Fruit fly (Drosophila melanogaster): Measurements from ENCODE around the gene UbcE2M.

Gene UbcE2M

dm6 chr3L:8219687-8220086 is 21.9 kb upstream of the UbcE2M start:
- TF ChIP-seq CG1620 (GFP tag; optimal IDR thresholded peaks at IDR 0.05): no peak
- no peak for TF ChIP-seq CG11617 (GFP tag; optimal IDR thresholded peaks at IDR 0.05)
- TF ChIP-seq Clk (GFP tag; optimal IDR thresholded peaks at IDR 0.05): no peak
- TF ChIP-seq CG33017 (tag; optimal IDR thresholded peaks at IDR 0.05): no peak
- TF ChIP-seq CG7045 (GFP tag; optimal IDR thresholded peaks at IDR 0.05): no peak
- TF ChIP-seq kay (GFP tag; ENCODE audit: borderline replicate concordance): no peak
- no peak for TF ChIP-seq toe (GFP tag; optimal IDR thresholded peaks at IDR 0.05)
- no peak for TF ChIP-seq Mnt (GFP tag; optimal IDR thresholded peaks at IDR 0.05)
- no peak for TF ChIP-seq CG5204 (GFP tag; optimal IDR thresholded peaks at IDR 0.05)

dm6 chr3L:8218883-8219282 is 21.1 kb upstream of the UbcE2M start, which contains the start of gene CG13674:
TSS of gene CG13674 (minus strand) at chr3L:8218983.
- TF ChIP-seq CG12768 (GFP tag; optimal IDR thresholded peaks at IDR 0.05) (no peak), ovo (GFP tag; optimal IDR thresholded peaks at IDR 0.05) (no peak), Clk (GFP tag; optimal IDR thresholded peaks at IDR 0.05) (no peak), cnc (optimal IDR thresholded peaks at IDR 0.05) (no peak), CG33017 (tag; optimal IDR thresholded peaks at IDR 0.05) (no peak), CG11617 (GFP tag; optimal IDR thresholded peaks at IDR 0.05) (no peak), Hr96 (GFP tag; optimal IDR thresholded peaks at IDR 0.05) (no peak), CG5204 (GFP tag; optimal IDR thresholded peaks at IDR 0.05) (no peak), pad (GFP tag; optimal IDR thresholded peaks at IDR 0.05) (no peak), toe (GFP tag; optimal IDR thresholded peaks at IDR 0.05) (no peak), CG14711 (tag; optimal IDR thresholded peaks at IDR 0.05) (no peak), CG1620 (GFP tag; optimal IDR thresholded peaks at IDR 0.05) (no peak), CG7101 (tag; optimal IDR thresholded peaks at IDR 0.05) (no peak), Crg-1 (GFP tag; optimal IDR thresholded peaks at IDR 0.05) (no peak), Mnt (GFP tag; optimal IDR thresholded peaks at IDR 0.05) (no peak), tj (GFP tag; optimal IDR thresholded peaks at IDR 0.05) (no peak), cic (GFP tag; optimal IDR thresholded peaks at IDR 0.05) (no peak), CG7045 (GFP tag; optimal IDR thresholded peaks at IDR 0.05) (no peak), bab1 (GFP tag; optimal IDR thresholded peaks at IDR 0.05) (no peak), kay (GFP tag; ENCODE audit: borderline replicate concordance) (no peak)

dm6 chr3L:8214980-8215379 is 17.2 kb upstream of the UbcE2M start, which contains the start of gene CG8012:
TSS of gene CG8012 (plus strand) at chr3L:8215280.
- TF ChIP-seq toe (GFP tag; optimal IDR thresholded peaks at IDR 0.05) (no peak), tj (GFP tag; optimal IDR thresholded peaks at IDR 0.05) (no peak), CG14711 (tag; optimal IDR thresholded peaks at IDR 0.05) (no peak), CG11617 (GFP tag; optimal IDR thresholded peaks at IDR 0.05) (no peak), Clk (GFP tag; optimal IDR thresholded peaks at IDR 0.05) (no peak), CG33017 (tag; optimal IDR thresholded peaks at IDR 0.05) (no peak), bab1 (GFP tag; optimal IDR thresholded peaks at IDR 0.05) (no peak), CG7045 (GFP tag; optimal IDR thresholded peaks at IDR 0.05) (no peak), cnc (optimal IDR thresholded peaks at IDR 0.05) (no peak), Hr96 (GFP tag; optimal IDR thresholded peaks at IDR 0.05) (no peak), CG5204 (GFP tag; optimal IDR thresholded peaks at IDR 0.05) (no peak), CG12768 (GFP tag; optimal IDR thresholded peaks at IDR 0.05) (no peak), Mnt (GFP tag; optimal IDR thresholded peaks at IDR 0.05) (no peak)

- TF ChIP-seq cnc (optimal IDR thresholded peaks at IDR 0.05): no peak
- no peak for TF ChIP-seq cic (GFP tag; optimal IDR thresholded peaks at IDR 0.05)
- no peak for TF ChIP-seq CG33017 (tag; optimal IDR thresholded peaks at IDR 0.05)
- TF ChIP-seq Hr96 (GFP tag; optimal IDR thresholded peaks at IDR 0.05): no peak
- no peak for TF ChIP-seq CG12768 (GFP tag; optimal IDR thresholded peaks at IDR 0.05)
- no peak for TF ChIP-seq Clk (GFP tag; optimal IDR thresholded peaks at IDR 0.05)
- TF ChIP-seq tj (GFP tag; optimal IDR thresholded peaks at IDR 0.05): no peak
- no peak for TF ChIP-seq Crg-1 (GFP tag; optimal IDR thresholded peaks at IDR 0.05)
- no peak for TF ChIP-seq CG7101 (tag; optimal IDR thresholded peaks at IDR 0.05)
- TF ChIP-seq pad (GFP tag; optimal IDR thresholded peaks at IDR 0.05): no peak
- no peak for TF ChIP-seq CG5204 (GFP tag; optimal IDR thresholded peaks at IDR 0.05)
- TF ChIP-seq CG7045 (GFP tag; optimal IDR thresholded peaks at IDR 0.05): no peak
- no peak for TF ChIP-seq CG14711 (tag; optimal IDR thresholded peaks at IDR 0.05)
- TF ChIP-seq CG11617 (GFP tag; optimal IDR thresholded peaks at IDR 0.05): no peak
- TF ChIP-seq ovo (GFP tag; optimal IDR thresholded peaks at IDR 0.05): no peak
- TF ChIP-seq kay (GFP tag; ENCODE audit: borderline replicate concordance): no peak
- TF ChIP-seq Mnt (GFP tag; optimal IDR thresholded peaks at IDR 0.05): no peak
- no peak for TF ChIP-seq toe (GFP tag; optimal IDR thresholded peaks at IDR 0.05)
- no peak for TF ChIP-seq CG1620 (GFP tag; optimal IDR thresholded peaks at IDR 0.05)
Observed at dm6 chr3L:8211590-8211989, 13.8 kb upstream of the UbcE2M start, which contains the start of gene CG8006. TSS of gene CG8006 (plus strand) at chr3L:8211890.

- no peak for TF ChIP-seq Hr96 (GFP tag; optimal IDR thresholded peaks at IDR 0.05)
- TF ChIP-seq CG14711 (tag; optimal IDR thresholded peaks at IDR 0.05): no peak
- TF ChIP-seq Crg-1 (GFP tag; optimal IDR thresholded peaks at IDR 0.05): no peak
- no peak for TF ChIP-seq toe (GFP tag; optimal IDR thresholded peaks at IDR 0.05)
Observed at dm6 chr3L:8210596-8210995, 12.8 kb upstream of the UbcE2M start, which contains the start of gene tut. TSS of gene tut (minus strand) at chr3L:8210743.

dm6 chr3L:8202317-8202842 is 4.6 kb upstream of the UbcE2M start, which contains the start of the genes CG7366 and CG13679:
TSS of gene CG7366 (minus strand) at chr3L:8202417.
TSS of gene CG13679 (plus strand) at chr3L:8202792.
- TF ChIP-seq CG5204 (GFP tag; optimal IDR thresholded peaks at IDR 0.05): no peak
- TF ChIP-seq cic (GFP tag; optimal IDR thresholded peaks at IDR 0.05): no peak
- TF ChIP-seq CG14711 (tag; optimal IDR thresholded peaks at IDR 0.05): no peak
- no peak for TF ChIP-seq ovo (GFP tag; optimal IDR thresholded peaks at IDR 0.05)
- no peak for TF ChIP-seq tj (GFP tag; optimal IDR thresholded peaks at IDR 0.05)
- TF ChIP-seq cnc (optimal IDR thresholded peaks at IDR 0.05): no peak
- TF ChIP-seq kay (GFP tag; ENCODE audit: borderline replicate concordance): no peak
- no peak for TF ChIP-seq CG7045 (GFP tag; optimal IDR thresholded peaks at IDR 0.05)
- TF ChIP-seq bab1 (GFP tag; optimal IDR thresholded peaks at IDR 0.05): no peak
- no peak for TF ChIP-seq toe (GFP tag; optimal IDR thresholded peaks at IDR 0.05)
- no peak for TF ChIP-seq CG7101 (tag; optimal IDR thresholded peaks at IDR 0.05)
- no peak for TF ChIP-seq Clk (GFP tag; optimal IDR thresholded peaks at IDR 0.05)
- no peak for TF ChIP-seq Hr96 (GFP tag; optimal IDR thresholded peaks at IDR 0.05)
- TF ChIP-seq CG12768 (GFP tag; optimal IDR thresholded peaks at IDR 0.05): no peak
